Worm (Caenorhabditis elegans): ENCODE measurements around the gene srd-74.
A peak's percentile ranks its signal among the peaks of the same experiment; 100 is the strongest.
"Not testable (repeated sequence)": the region's sequence is repeated elsewhere in the genome, so short reads cannot be mapped to it uniquely, and the experiment has no call there.

Gene srd-74

ce11 chrIII:11781800-11782199 is at the start of gene srd-74:
Gene srd-74 (plus strand): TSS chrIII:11782100.
- TF ChIP-seq dao-5 (tag; optimal IDR thresholded peaks at IDR 0.05) (no peak), W03F9.2 (tag; optimal IDR thresholded peaks at IDR 0.05) (no peak), him-1 (tag; optimal IDR thresholded peaks at IDR 0.05) (no peak)

- TF ChIP-seq him-1 (tag; optimal IDR thresholded peaks at IDR 0.05) = no peak
- TF ChIP-seq dao-5 (tag; optimal IDR thresholded peaks at IDR 0.05) = no peak
- TF ChIP-seq W03F9.2 (tag; optimal IDR thresholded peaks at IDR 0.05) = no peak
Measured at ce11 chrIII:11732943-11733342, 49.0 kb upstream of the srd-74 start.

ce11 chrIII:11737527-11737926 is 44.4 kb upstream of the srd-74 start, which contains the start of gene sup-1:
Gene sup-1 (minus strand): TSS chrIII:11737627.
- no peak for TF ChIP-seq W03F9.2 (tag; optimal IDR thresholded peaks at IDR 0.05)

DNA sequence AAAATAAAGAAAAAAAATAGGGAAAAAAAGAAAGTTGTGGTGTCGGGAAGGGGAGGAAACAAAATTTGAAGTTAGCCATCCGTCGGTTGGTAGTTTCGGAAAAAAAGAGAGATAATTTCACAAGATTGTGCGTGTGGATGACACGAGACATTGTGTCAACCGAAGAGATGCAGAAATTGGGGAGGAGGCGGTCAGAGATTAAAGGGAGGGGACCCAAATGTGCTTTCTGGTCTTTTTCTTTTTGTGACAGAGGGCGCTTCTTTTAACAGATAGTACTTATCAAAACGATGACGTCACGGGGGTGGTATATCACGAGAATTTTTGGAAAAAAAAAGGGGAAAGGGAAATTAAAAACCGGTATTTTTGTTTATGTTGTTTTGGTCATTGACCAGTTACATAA is 43.4 kb upstream of the srd-74 start:
- TF ChIP-seq dao-5 (tag; optimal IDR thresholded peaks at IDR 0.05) = no peak
- TF ChIP-seq W03F9.2 (tag; optimal IDR thresholded peaks at IDR 0.05) = no peak
- TF ChIP-seq him-1 (tag; optimal IDR thresholded peaks at IDR 0.05) = no peak

ce11 chrIII:11740868-11741267 is 41.0 kb upstream of the srd-74 start:
- TF ChIP-seq W03F9.2 (tag; optimal IDR thresholded peaks at IDR 0.05) (no peak), him-1 (tag; optimal IDR thresholded peaks at IDR 0.05) (no peak), dao-5 (tag; optimal IDR thresholded peaks at IDR 0.05) (no peak)

ce11 chrIII:11742191-11742590 is 39.7 kb upstream of the srd-74 start:
- no peak for TF ChIP-seq him-1 (tag; optimal IDR thresholded peaks at IDR 0.05)
- TF ChIP-seq dao-5 (tag; optimal IDR thresholded peaks at IDR 0.05) = no peak
- TF ChIP-seq W03F9.2 (tag; optimal IDR thresholded peaks at IDR 0.05) = no peak

- TF ChIP-seq W03F9.2 (tag; optimal IDR thresholded peaks at IDR 0.05) (peak; percentile 46), dao-5 (tag; optimal IDR thresholded peaks at IDR 0.05) (no peak), him-1 (tag; optimal IDR thresholded peaks at IDR 0.05) (peak; percentile 11)
Measured at ce11 chrIII:11746718-11747117, 35.2 kb upstream of the srd-74 start, which contains the start of gene mrt-2. Gene mrt-2 (plus strand): TSS chrIII:11746766.

DNA sequence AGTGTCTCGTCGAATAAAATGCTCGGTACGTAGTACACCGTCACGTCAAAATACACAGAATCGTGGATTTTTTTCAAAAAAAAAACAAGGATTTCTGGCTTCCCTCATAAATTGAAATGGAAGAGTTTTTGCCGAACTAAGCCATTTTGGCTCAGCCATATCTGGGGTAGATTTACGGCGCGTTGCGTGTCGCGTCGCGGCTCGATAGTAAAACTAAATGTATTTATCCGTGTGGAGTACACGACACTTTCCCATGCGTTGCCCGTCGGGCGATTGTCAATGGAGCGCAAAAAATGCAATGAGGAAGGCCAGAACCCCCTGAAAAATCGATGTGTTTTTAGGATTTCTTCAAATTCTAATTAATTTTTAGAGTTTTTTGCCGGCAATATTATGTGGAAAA is 31.7 kb upstream of the srd-74 start:
- TF ChIP-seq W03F9.2 (tag; optimal IDR thresholded peaks at IDR 0.05) = no peak
- no peak for TF ChIP-seq dao-5 (tag; optimal IDR thresholded peaks at IDR 0.05)
- TF ChIP-seq him-1 (tag; optimal IDR thresholded peaks at IDR 0.05) = no peak

- no peak for TF ChIP-seq dao-5 (tag; optimal IDR thresholded peaks at IDR 0.05)
- no peak for TF ChIP-seq W03F9.2 (tag; optimal IDR thresholded peaks at IDR 0.05)
- TF ChIP-seq him-1 (tag; optimal IDR thresholded peaks at IDR 0.05) = no peak
Measured at ce11 chrIII:11750817-11751216, 31.1 kb upstream of the srd-74 start.

- no peak for TF ChIP-seq W03F9.2 (tag; optimal IDR thresholded peaks at IDR 0.05)
- TF ChIP-seq him-1 (tag; optimal IDR thresholded peaks at IDR 0.05) = no peak
- no peak for TF ChIP-seq dao-5 (tag; optimal IDR thresholded peaks at IDR 0.05)
Measured at ce11 chrIII:11757892-11758291, 24.0 kb upstream of the srd-74 start.

DNA sequence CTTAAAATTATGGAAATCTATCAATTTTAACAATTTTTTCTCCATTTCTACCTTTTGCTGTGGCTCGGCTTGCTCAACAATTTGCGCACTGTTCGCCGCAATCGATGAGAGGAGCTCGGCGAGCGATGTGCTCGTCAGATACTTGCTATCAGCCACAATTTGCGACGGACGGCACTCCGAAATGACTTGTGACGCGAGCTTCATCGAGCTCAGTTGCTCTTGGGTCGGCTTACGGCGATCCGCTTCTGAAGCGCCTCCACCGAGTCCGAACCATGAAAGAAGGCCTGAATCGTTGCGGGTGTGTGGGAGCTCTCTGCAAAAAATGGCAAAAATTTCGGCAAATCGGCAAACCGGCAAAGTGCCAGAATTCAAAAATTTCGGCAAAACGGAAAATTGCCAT is 21.3 kb upstream of the srd-74 start:
- TF ChIP-seq W03F9.2 (tag; optimal IDR thresholded peaks at IDR 0.05) = no peak
- no peak for TF ChIP-seq dao-5 (tag; optimal IDR thresholded peaks at IDR 0.05)
- TF ChIP-seq him-1 (tag; optimal IDR thresholded peaks at IDR 0.05) = no peak

DNA sequence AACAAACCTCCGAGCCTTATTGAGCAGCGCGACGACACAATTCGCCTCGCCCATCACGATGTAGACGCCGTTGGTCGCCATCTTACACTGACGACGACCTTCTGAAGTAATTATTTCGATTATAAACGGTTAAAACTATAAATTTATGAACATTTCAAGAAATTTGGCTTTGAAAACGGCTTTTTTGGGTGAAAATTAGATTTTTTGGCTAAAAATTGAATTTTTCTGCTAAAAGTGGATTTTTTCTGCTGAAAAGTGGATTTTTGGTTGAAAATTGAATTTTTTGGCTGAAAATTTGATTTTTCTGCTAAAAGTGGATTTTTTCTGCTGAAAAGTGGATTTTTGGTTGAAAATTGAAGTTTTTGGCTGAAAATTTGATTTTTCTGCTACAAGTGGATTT is 8.3 kb upstream of the srd-74 start, which contains the start of gene gbf-1:
TSS of gene gbf-1 (minus strand) at position 101 of the 400 bp plus-strand sequence.
- not testable (repeated sequence) for TF ChIP-seq W03F9.2, him-1, dao-5 (tag; optimal IDR thresholded peaks at IDR 0.05)

ce11 chrIII:11774508-11775000 is 7.3 kb upstream of the srd-74 start, which contains the start of gene immp-1:
Gene immp-1 (plus strand): TSS chrIII:11774950.
- TF ChIP-seq him-1 (tag; optimal IDR thresholded peaks at IDR 0.05) (no peak), W03F9.2 (tag; optimal IDR thresholded peaks at IDR 0.05) (no peak), dao-5 (tag; optimal IDR thresholded peaks at IDR 0.05) (no peak)

DNA sequence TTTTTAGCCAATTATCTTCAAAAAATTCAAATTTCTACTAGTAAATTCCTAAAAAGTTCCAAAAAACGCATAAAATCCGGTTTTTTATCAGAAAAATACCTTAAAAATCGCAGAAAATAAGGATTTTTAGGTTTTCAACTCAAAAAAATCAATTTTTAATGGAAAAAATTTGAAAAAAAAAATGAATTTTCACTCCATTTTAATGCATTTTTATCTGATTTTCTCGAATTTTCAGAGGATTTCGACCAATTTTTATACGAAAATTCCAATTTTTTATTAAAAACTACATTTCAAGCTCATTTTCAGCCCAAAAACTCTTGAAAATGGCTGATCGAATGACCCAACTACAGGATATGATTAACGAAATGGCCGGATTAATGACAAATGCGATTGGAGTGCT is 4.6 kb upstream of the srd-74 start, which contains the start of gene mdt-21:
TSS of gene mdt-21 (plus strand) at position 301 of the 400 bp plus-strand sequence.
- TF ChIP-seq dao-5 (tag; optimal IDR thresholded peaks at IDR 0.05) = no peak
- TF ChIP-seq him-1 (tag; optimal IDR thresholded peaks at IDR 0.05) = no peak
- TF ChIP-seq W03F9.2 (tag; optimal IDR thresholded peaks at IDR 0.05) = no peak

- TF ChIP-seq him-1 (tag; optimal IDR thresholded peaks at IDR 0.05) = no peak
- no peak for TF ChIP-seq dao-5 (tag; optimal IDR thresholded peaks at IDR 0.05)
- TF ChIP-seq W03F9.2 (tag; optimal IDR thresholded peaks at IDR 0.05) = no peak
Measured at ce11 chrIII:11780183-11780664, 1.7 kb upstream of the srd-74 start, which contains the start of gene C24H11.5. Gene C24H11.5 (plus strand): TSS chrIII:11780233.

All from whole organism, L4/young adult.